Worm (Caenorhabditis elegans): ENCODE results near the gene Y54F10AR.1.
A peak's percentile ranks its signal among the peaks of the same experiment; 100 is the strongest.

The Y54F10AR.1 gene

DNA sequence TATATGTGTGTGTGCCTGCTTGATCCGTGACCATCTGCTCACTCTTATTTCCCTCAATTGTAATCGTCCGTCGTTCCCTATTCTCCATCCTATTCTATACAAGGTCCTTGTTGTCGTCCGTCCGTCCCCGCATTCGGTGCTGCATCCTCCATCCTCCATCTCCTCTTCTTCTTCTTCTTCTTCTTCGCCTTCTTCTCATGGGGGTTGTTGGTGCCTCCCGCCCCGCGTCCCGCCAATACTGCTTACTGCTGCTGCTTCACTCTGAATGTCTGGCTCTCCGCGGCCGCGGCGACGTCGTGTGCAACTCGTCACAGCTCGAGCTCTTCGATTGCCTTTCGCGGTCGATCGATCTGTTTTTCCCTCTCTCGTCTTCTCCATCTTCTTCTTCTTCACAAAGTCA is 40.4 kb downstream of the Y54F10AR.1 start (continued):
- TF ChIP-seq tbx-2 (tag; optimal IDR thresholded peaks at IDR 0.05) = peak; percentile 16

DNA sequence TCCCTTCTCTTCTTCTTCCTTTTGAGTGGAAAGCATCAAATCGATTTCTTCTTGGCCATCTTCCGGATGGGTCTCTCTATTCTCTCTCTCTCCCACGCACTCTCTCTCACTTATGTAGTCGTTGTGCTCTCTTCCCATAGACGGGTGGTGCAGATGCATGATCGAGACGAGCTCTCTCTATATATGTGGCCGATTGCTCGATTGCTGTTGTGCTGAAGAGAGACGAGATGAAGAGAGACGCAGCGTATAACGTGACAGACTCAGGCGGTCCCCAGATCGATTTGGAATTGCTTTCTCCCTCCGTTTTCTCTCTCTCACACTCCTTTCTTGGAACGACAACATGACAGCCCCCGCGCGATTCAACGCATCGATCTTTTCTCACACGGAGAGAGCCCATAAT is 42.8 kb downstream of the Y54F10AR.1 start:
- TF ChIP-seq alr-1 (tag; optimal IDR thresholded peaks at IDR 0.05; ENCODE audit: borderline replicate concordance) (no peak), isw-1 (GFP tag; IDR thresholded peaks at IDR 0.05) (no peak), unc-30 (tag; optimal IDR thresholded peaks at IDR 0.05) (no peak), dpl-1 (GFP tag; optimal IDR thresholded peaks at IDR 0.05) (peak in 1 of 3 experiments; percentile 28), fos-1 (tag; optimal IDR thresholded peaks at IDR 0.05) (no peak), ztf-11 (tag; optimal IDR thresholded peaks at IDR 0.05) (peak in 1 of 2 experiments; percentile 45), zag-1 (tag; optimal IDR thresholded peaks at IDR 0.05) (no peak), nhr-85 (tag) (peak; percentile 50), mdl-1 (tag; optimal IDR thresholded peaks at IDR 0.05) (peak in 1 of 2 experiments; percentile 37), hlh-4 (tag; optimal IDR thresholded peaks at IDR 0.05) (no peak), egl-27 (tag; optimal IDR thresholded peaks at IDR 0.05) (no peak), egl-13 (tag; optimal IDR thresholded peaks at IDR 0.05) (peak; percentile 79), swsn-7 (tag; optimal IDR thresholded peaks at IDR 0.05) (peak; percentile 56), sptf-1 (tag; optimal IDR thresholded peaks at IDR 0.05) (no peak), lin-14 (GFP tag; optimal IDR thresholded peaks at IDR 0.05) (peak; percentile 88), ceh-82 (tag; optimal IDR thresholded peaks at IDR 0.05) (peak in 1 of 3 experiments; percentile 30), fkh-8 (tag; optimal IDR thresholded peaks at IDR 0.05) (peak; percentile 82), ceh-8 (GFP tag; optimal IDR thresholded peaks at IDR 0.05) (no peak), snu-23 (GFP tag; optimal IDR thresholded peaks at IDR 0.05) (peak; percentile 52), mep-1 (tag; optimal IDR thresholded peaks at IDR 0.05) (peak; percentile 35), lin-15B (tag; optimal IDR thresholded peaks at IDR 0.05) (no peak), tbx-2 (tag; optimal IDR thresholded peaks at IDR 0.05) (peak; percentile 59), snpc-4 (tag; optimal IDR thresholded peaks at IDR 0.05) (peak; percentile 19), lin-13 (GFP tag; optimal IDR thresholded peaks at IDR 0.05) (peak; percentile 28), xbp-1 (tag; optimal IDR thresholded peaks at IDR 0.05) (peak; percentile 15), nhr-71 (tag; optimal IDR thresholded peaks at IDR 0.05) (peak; percentile 72), jun-1 (tag; optimal IDR thresholded peaks at IDR 0.05) (peak; percentile 38), unc-86 (tag; optimal IDR thresholded peaks at IDR 0.05) (peak; percentile 81), efl-1 (optimal IDR thresholded peaks at IDR 0.05) (peak; percentile 2 to 32), efl-1 (GFP tag; optimal IDR thresholded peaks at IDR 0.05 in 1 of 2) (peak in 1 of 2 experiments; percentile 18), lsy-2 (tag; optimal IDR thresholded peaks at IDR 0.05) (peak; percentile 29 to 44), nhr-47 (tag; optimal IDR thresholded peaks at IDR 0.05) (peak; percentile 73), ces-1 (GFP tag; optimal IDR thresholded peaks at IDR 0.05) (no peak)

DNA sequence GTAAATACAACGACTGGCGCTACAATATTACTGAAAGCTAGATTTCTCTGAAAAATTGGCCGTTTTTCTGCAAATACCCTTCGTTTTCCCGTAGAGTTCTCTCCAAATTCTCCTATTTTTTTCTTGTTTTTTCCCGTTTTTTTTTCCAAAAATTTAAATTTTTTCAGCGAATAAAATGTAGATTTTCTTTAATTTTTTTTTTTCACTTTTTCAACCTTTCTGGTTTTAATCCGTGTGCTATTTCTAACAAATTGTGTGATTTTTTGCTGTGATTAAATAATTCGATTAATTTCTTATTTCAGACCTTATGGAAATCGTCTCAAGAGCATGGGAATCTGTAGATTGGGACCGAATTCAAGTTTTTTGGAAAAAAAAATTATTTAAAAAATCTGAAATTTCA is 45.2 kb downstream of the Y54F10AR.1 start, which contains the start of gene cone-1:
Gene cone-1 (plus strand): TSS at position 301 of the 400 bp plus-strand sequence.
- TF ChIP-seq ceh-90 (tag; optimal IDR thresholded peaks at IDR 0.05) (no peak), snpc-4 (tag; optimal IDR thresholded peaks at IDR 0.05) (no peak), aha-1 (tag; optimal IDR thresholded peaks at IDR 0.05) (no peak)

DNA sequence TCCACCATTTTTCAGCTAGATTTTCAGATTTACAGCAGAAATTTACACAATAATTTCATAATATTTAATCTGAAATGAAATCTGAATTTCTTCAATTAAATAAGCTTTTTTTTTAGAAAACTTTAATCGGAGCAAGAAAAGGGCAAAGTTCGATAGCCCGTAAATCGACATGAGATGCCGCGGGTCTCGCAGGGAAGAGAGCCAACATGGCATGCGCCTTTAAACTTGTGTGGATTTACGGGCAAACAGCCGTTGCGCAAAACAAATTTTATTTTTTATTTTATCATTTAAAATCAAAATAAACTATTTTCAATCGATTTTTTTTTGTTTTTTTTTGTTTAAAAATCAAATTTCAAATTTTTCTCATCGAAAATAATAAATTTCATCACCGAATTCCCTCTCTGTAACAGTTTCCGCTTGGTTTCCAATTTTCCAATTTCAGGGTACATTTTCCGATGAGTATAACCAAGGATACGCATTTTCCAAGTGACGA is 46.8 kb downstream of the Y54F10AR.1 start, which contains the start of the genes Y54F10AM.15, rbc-2 and ndua-8:
Gene Y54F10AM.15 (minus strand): TSS at position 59 of the 493 bp plus-strand sequence.
Gene rbc-2 (minus strand): TSS at position 69 of the 493 bp plus-strand sequence.
Gene ndua-8 (plus strand): TSS at position 443 of the 493 bp plus-strand sequence.
- TF ChIP-seq efl-1 (optimal IDR thresholded peaks at IDR 0.05) (peak; percentile 92 to 93), efl-1 (GFP tag; optimal IDR thresholded peaks at IDR 0.05 in 1 of 2) (peak; percentile 83 to 98), mef-2 (tag; optimal IDR thresholded peaks at IDR 0.05) (peak; percentile 59), elt-2 (tag; optimal IDR thresholded peaks at IDR 0.05) (peak; percentile 63), dpl-1 (GFP tag; optimal IDR thresholded peaks at IDR 0.05) (peak; percentile 86 to 88 (median 88)), hpl-2 (GFP tag; optimal IDR thresholded peaks at IDR 0.05) (peak; percentile 79), C16A3.4 (tag; optimal IDR thresholded peaks at IDR 0.05) (peak; percentile 95), unc-86 (tag; optimal IDR thresholded peaks at IDR 0.05) (peak; percentile 93), ceh-88 (GFP tag; IDR thresholded peaks at IDR 0.05) (peak; percentile 77), snpc-4 (tag; optimal IDR thresholded peaks at IDR 0.05) (peak; percentile 72), ets-5 (GFP tag; IDR thresholded peaks at IDR 0.05) (no peak), zip-4 (GFP tag; optimal IDR thresholded peaks at IDR 0.05) (peak; percentile 69), lin-14 (GFP tag; optimal IDR thresholded peaks at IDR 0.05) (no peak), lir-3 (tag; optimal IDR thresholded peaks at IDR 0.05; ENCODE audit: poor library complexity) (no peak), F16B12.6 (tag; optimal IDR thresholded peaks at IDR 0.05) (peak; percentile 72), fkh-10 (GFP tag; optimal IDR thresholded peaks at IDR 0.05) (peak; percentile 73), lin-15B (tag; optimal IDR thresholded peaks at IDR 0.05) (peak; percentile 89), ces-1 (GFP tag; optimal IDR thresholded peaks at IDR 0.05) (no peak), sptf-1 (tag; optimal IDR thresholded peaks at IDR 0.05) (no peak), Y116A8C.19 (tag; optimal IDR thresholded peaks at IDR 0.05; ENCODE audit: borderline replicate concordance) (no peak), skn-1 (tag; optimal IDR thresholded peaks at IDR 0.05) (peak; percentile 94), hlh-4 (tag; optimal IDR thresholded peaks at IDR 0.05) (no peak)

Measured in whole organism, L1 larva.